Fruit fly (Drosophila melanogaster) whole organism, adult: ENCODE measurements around the gene Mob3.

Experiments used
- cnc ChIP-seq, 2 experiments: fragments of >200 bp; optimal IDR thresholded peaks; 2 replicates each; lab custom pipeline; 2017
- ovo ChIP-seq: fragments of 200-800 bp; sonication (Bioruptor generic); optimal IDR thresholded peaks from 2 replicates; lab custom pipeline; 2016; ENCODE audit warnings: missing biosample characterization, missing genetic modification characterization

DNA sequence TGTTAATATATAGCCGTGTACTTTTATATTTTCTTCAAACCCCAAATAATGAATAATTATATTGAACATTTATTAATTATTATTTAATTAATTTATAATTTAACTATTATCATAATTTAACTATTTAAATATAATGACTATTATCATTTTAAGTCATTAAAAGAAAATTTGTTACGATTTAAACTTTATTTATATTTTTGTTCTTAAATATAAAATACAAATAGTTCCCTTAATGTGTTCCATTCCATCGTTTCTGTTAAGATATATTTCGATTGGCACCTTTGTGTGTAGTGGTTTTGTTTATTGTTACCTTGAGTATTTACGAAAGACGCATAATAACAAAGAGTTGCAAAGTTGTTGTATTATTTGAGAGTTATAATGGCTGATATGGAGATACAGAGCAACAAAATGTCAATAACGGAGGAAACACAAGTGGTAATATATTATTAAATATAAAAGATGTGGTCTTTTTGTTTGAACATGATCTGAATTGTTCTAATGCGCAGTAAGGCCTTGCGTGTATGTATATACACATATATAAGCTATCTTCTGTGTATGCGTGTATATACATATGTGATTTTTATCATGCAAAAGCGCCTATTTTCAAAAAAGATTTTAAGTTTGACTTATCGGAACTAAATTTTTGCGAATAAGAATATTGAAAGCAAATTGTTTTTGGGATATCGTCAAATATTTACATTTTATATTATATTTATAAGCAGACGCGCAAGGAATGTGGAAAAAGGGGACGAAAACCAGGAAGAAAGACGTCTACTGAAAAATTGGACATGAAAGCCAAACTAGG is 1.1 kb upstream of the Mob3 start, which contains the start of gene REPTOR-BP:
- TF ChIP-seq ovo (GFP tag; lab: Kevin White, UChicago): no peak
- TF ChIP-seq cnc (optimal IDR thresholded peaks at IDR 0.05; lab: Kevin White, UChicago): no peak
